Fruit fly (Drosophila melanogaster) whole organism, embryonic: Measurements from ENCODE around the gene Cralbp.

Source experiments
- Abd-B ChIP-seq: fragments of 200-800 bp; sonication (Bioruptor generic); optimal IDR thresholded peaks from 2 replicates; lab custom pipeline; 2018; ENCODE audit warnings: missing biosample characterization, mild to moderate bottlenecking, missing genetic modification characterization, moderate library complexity
- CG11504 ChIP-seq: fragments of 200-800 bp; sonication (Bioruptor generic); optimal IDR thresholded peaks from 3 replicates; lab custom pipeline; 2019; ENCODE audit warnings: missing biosample characterization, mild to moderate bottlenecking, missing genetic modification characterization, moderate library complexity
- CG12769 ChIP-seq: fragments of 200-800 bp; sonication (Bioruptor generic); optimal IDR thresholded peaks from 2 replicates; lab custom pipeline; 2019; ENCODE audit warnings: missing biosample characterization, mild to moderate bottlenecking, missing genetic modification characterization, moderate library complexity
- CG14050 ChIP-seq: fragments of 200-800 bp; sonication (Bioruptor generic); IDR thresholded peaks from 3 replicates; pipeline ENCODE4 v1.3.6; 2022; ENCODE audit warnings: missing biosample characterization, missing genetic modification characterization
- CG14965 ChIP-seq: fragments of 200-800 bp; sonication (Bioruptor generic); optimal IDR thresholded peaks from 2 replicates; lab custom pipeline; 2016; ENCODE audit warnings: missing biosample characterization, missing genetic modification characterization, borderline replicate concordance
- CG15514 ChIP-seq: fragments of 200-800 bp; sonication (Bioruptor generic); optimal IDR thresholded peaks from 3 replicates; lab custom pipeline; 2017; ENCODE audit warnings: missing biosample characterization, missing genetic modification characterization, mild to moderate bottlenecking, moderate library complexity, missing genetic modification reagents
- CG15601 ChIP-seq: fragments of 200-800 bp; sonication (Bioruptor generic); optimal IDR thresholded peaks from 3 replicates; lab custom pipeline; 2019; ENCODE audit warnings: missing biosample characterization, mild to moderate bottlenecking, missing genetic modification characterization, moderate library complexity
- CG1603 ChIP-seq: fragments of 200-800 bp; sonication (Bioruptor generic); optimal IDR thresholded peaks from 2 replicates; lab custom pipeline; 2019; ENCODE audit warnings: missing biosample characterization, mild to moderate bottlenecking, missing genetic modification characterization, moderate library complexity
- CG17328 ChIP-seq: fragments of 200-800 bp; sonication (Bioruptor generic); IDR thresholded peaks from 2 replicates; pipeline ENCODE4 v1.3.6; 2022; ENCODE audit warnings: missing biosample characterization, missing genetic modification characterization
- CG17359 ChIP-seq: fragments of 200-800 bp; sonication (Bioruptor generic); optimal IDR thresholded peaks from 3 replicates; lab custom pipeline; 2018; ENCODE audit warnings: missing biosample characterization, mild to moderate bottlenecking, missing genetic modification characterization, moderate library complexity
- CG17829 ChIP-seq: fragments of 200-800 bp; optimal IDR thresholded peaks from 2 replicates; lab custom pipeline; 2019; ENCODE audit warnings: missing biosample characterization, mild to moderate bottlenecking, missing genetic modification characterization, moderate library complexity
- CG2120 ChIP-seq: fragments of 200-800 bp; sonication (Bioruptor generic); optimal IDR thresholded peaks from 3 replicates; lab custom pipeline; 2016; ENCODE audit warnings: missing biosample characterization, missing genetic modification characterization
- CG31388 ChIP-seq: fragments of 200-800 bp; sonication (Bioruptor generic); optimal IDR thresholded peaks from 2 replicates; lab custom pipeline; 2016; ENCODE audit warnings: missing biosample characterization, missing genetic modification characterization
- CG32767 ChIP-seq: fragments of 200-800 bp; sonication (Bioruptor generic); IDR thresholded peaks from 2 replicates; pipeline ENCODE4 v1.3.6; 2022; ENCODE audit warnings: missing biosample characterization, missing genetic modification characterization
- CG34224 ChIP-seq: fragments of 200-800 bp; sonication (Bioruptor generic); IDR thresholded peaks from 3 replicates; pipeline ENCODE4 v1.3.6; 2022; ENCODE audit warnings: missing biosample characterization, missing genetic modification characterization; ENCODE audit not compliant: partially characterized antibody
- CG3995 ChIP-seq: fragments of 200-800 bp; sonication (Bioruptor generic); optimal IDR thresholded peaks from 3 replicates; lab custom pipeline; 2016; ENCODE audit warnings: missing biosample characterization, missing genetic modification characterization
- CG4730 ChIP-seq: fragments of 200-800 bp; sonication (Bioruptor generic); IDR thresholded peaks from 2 replicates; pipeline ENCODE4 v1.3.6; 2022; ENCODE audit warnings: missing biosample characterization, missing genetic modification characterization
- CG5953 ChIP-seq: fragments of 200-800 bp; sonication (Bioruptor generic); IDR thresholded peaks from 2 replicates; pipeline ENCODE4 v1.3.6; 2022; ENCODE audit warnings: missing biosample characterization, missing genetic modification characterization
- CG6854 ChIP-seq: fragments of 200-800 bp; sonication (Bioruptor generic); optimal IDR thresholded peaks from 3 replicates; lab custom pipeline; 2017; ENCODE audit warnings: missing biosample characterization, mild to moderate bottlenecking, missing genetic modification characterization
- CG7839 ChIP-seq: fragments of 200-800 bp; sonication (Bioruptor generic); optimal IDR thresholded peaks from 3 replicates; lab custom pipeline; 2018; ENCODE audit warnings: missing biosample characterization, mild to moderate bottlenecking, missing genetic modification characterization, moderate library complexity
- CG7963 ChIP-seq: fragments of 200-800 bp; sonication (Bioruptor generic); IDR thresholded peaks from 3 replicates; pipeline ENCODE4 v1.3.6; 2022; ENCODE audit warnings: missing biosample characterization, missing genetic modification characterization; ENCODE audit not compliant: partially characterized antibody
- CG8089 ChIP-seq: fragments of 200-800 bp; sonication (Bioruptor generic); optimal IDR thresholded peaks from 3 replicates; lab custom pipeline; 2016; ENCODE audit warnings: missing biosample characterization, missing genetic modification characterization
- CG9817 ChIP-seq: fragments of 200-800 bp; sonication (Bioruptor generic); optimal IDR thresholded peaks from 2 replicates; lab custom pipeline; 2018; ENCODE audit warnings: missing biosample characterization, mild to moderate bottlenecking, missing genetic modification characterization, moderate library complexity
- CTCF ChIP-seq: fragments of 200-800 bp; sonication (Bioruptor generic); optimal IDR thresholded peaks from 2 replicates; lab custom pipeline; 2017; ENCODE audit warnings: missing biosample characterization, mild to moderate bottlenecking, missing genetic modification characterization, moderate library complexity
- Dip2 ChIP-seq: fragments of 200-800 bp; sonication (Bioruptor generic); IDR thresholded peaks from 2 replicates; pipeline ENCODE4 v1.3.6; 2022; ENCODE audit warnings: missing biosample characterization, missing genetic modification characterization
- Dip3 ChIP-seq: fragments of 200-800 bp; sonication (Bioruptor generic); optimal IDR thresholded peaks from 3 replicates; lab custom pipeline; 2016; ENCODE audit warnings: missing biosample characterization, missing genetic modification characterization
- E2f1 ChIP-seq: fragments of 200-800 bp; sonication (Bioruptor generic); IDR thresholded peaks from 2 replicates; pipeline ENCODE4 v1.3.6; 2022; ENCODE audit warnings: missing biosample characterization, missing genetic modification characterization
- Gug ChIP-seq: fragments of 200-800 bp; sonication (Bioruptor generic); IDR thresholded peaks from 4 replicates; pipeline ENCODE4 v1.3.6; 2022; ENCODE audit warnings: missing biosample characterization, missing genetic modification characterization
- Hmr ChIP-seq: fragments of 200-800 bp; sonication (Bioruptor generic); optimal IDR thresholded peaks from 3 replicates; lab custom pipeline; 2017; ENCODE audit warnings: mild to moderate bottlenecking, missing biosample characterization, missing genetic modification reagents, missing genetic modification characterization
- MESR4 ChIP-seq: fragments of 200-800 bp; sonication (Bioruptor generic); optimal IDR thresholded peaks from 2 replicates; lab custom pipeline; 2018; ENCODE audit warnings: missing biosample characterization, mild to moderate bottlenecking, missing genetic modification characterization, moderate library complexity
- Mad ChIP-seq: fragments of 200-800 bp; sonication (Bioruptor generic); optimal IDR thresholded peaks from 2 replicates; lab custom pipeline; 2016; ENCODE audit warnings: missing biosample characterization, missing genetic modification characterization
- Med ChIP-seq: fragments of 200-800 bp; sonication (Bioruptor generic); peaks from one replicate; lab custom pipeline; 2016; ENCODE audit warnings: missing biosample characterization, missing genetic modification characterization, mild to moderate bottlenecking, inconsistent platforms, moderate library complexity
- Meics ChIP-seq: fragments of 200-800 bp; sonication (Bioruptor generic); optimal IDR thresholded peaks from 2 replicates; lab custom pipeline; 2017; ENCODE audit warnings: missing biosample characterization, mild to moderate bottlenecking, missing genetic modification characterization
- NC2α ChIP-seq: fragments of 200-800 bp; sonication (Bioruptor generic); optimal IDR thresholded peaks from 2 replicates; lab custom pipeline; 2016; ENCODE audit warnings: missing biosample characterization, missing genetic modification characterization
- NC2β ChIP-seq: fragments of 200-800 bp; sonication (Bioruptor generic); optimal IDR thresholded peaks from 2 replicates; lab custom pipeline; 2016; ENCODE audit warnings: missing biosample characterization, missing genetic modification characterization
- Ssrp ChIP-seq: fragments of 200-800 bp; sonication (Bioruptor generic); optimal IDR thresholded peaks from 2 replicates; lab custom pipeline; 2018; ENCODE audit warnings: missing biosample characterization, mild to moderate bottlenecking, missing genetic modification characterization, moderate library complexity
- ac ChIP-seq: fragments of 200-800 bp; sonication (Bioruptor generic); optimal IDR thresholded peaks from 3 replicates; lab custom pipeline; 2017; ENCODE audit warnings: missing biosample characterization, mild to moderate bottlenecking, missing genetic modification characterization
- chinmo ChIP-seq: fragments of 200-800 bp; sonication (Bioruptor generic); IDR thresholded peaks from 4 replicates; pipeline ENCODE4 v1.3.6; 2022; ENCODE audit warnings: missing biosample characterization, missing genetic modification characterization; ENCODE audit not compliant: partially characterized antibody
- crc ChIP-seq: fragments of 200-800 bp; sonication (Bioruptor generic); optimal IDR thresholded peaks from 2 replicates; lab custom pipeline; 2016; ENCODE audit warnings: missing biosample characterization, missing genetic modification characterization
- dysf ChIP-seq: fragments of 200-800 bp; sonication (Bioruptor generic); IDR thresholded peaks from 3 replicates; pipeline ENCODE4 v1.3.6; 2022; ENCODE audit warnings: missing biosample characterization, missing genetic modification characterization
- ewg ChIP-seq: fragments of 200-800 bp; sonication (Bioruptor generic); optimal IDR thresholded peaks from 3 replicates; lab custom pipeline; 2017; ENCODE audit warnings: mild to moderate bottlenecking, missing biosample characterization, missing genetic modification reagents, missing genetic modification characterization
- gem ChIP-seq: fragments of 200-800 bp; sonication (Bioruptor generic); optimal IDR thresholded peaks from 2 replicates; lab custom pipeline; 2019; ENCODE audit warnings: missing biosample characterization, mild to moderate bottlenecking, missing genetic modification characterization, moderate library complexity
- gfzf ChIP-seq: fragments of 200-800 bp; sonication (Bioruptor generic); optimal IDR thresholded peaks from 2 replicates; lab custom pipeline; 2016; ENCODE audit warnings: missing biosample characterization, mild to moderate bottlenecking, missing genetic modification characterization, moderate library complexity
- gro ChIP-seq: fragments of 200-800 bp; sonication (Bioruptor generic); optimal IDR thresholded peaks from 2 replicates; lab custom pipeline; 2016; ENCODE audit warnings: missing biosample characterization, missing genetic modification characterization
- mirr ChIP-seq: fragments of 200-800 bp; sonication (Bioruptor generic); optimal IDR thresholded peaks from 3 replicates; lab custom pipeline; 2018; ENCODE audit warnings: missing biosample characterization, mild to moderate bottlenecking, missing genetic modification characterization
- prd ChIP-seq, 3 experiments: fragments of >200 bp in 2 of 3; fragments of 200-800 bp in 1 of 3; sonication (Bioruptor generic) in 1 of 3; optimal IDR thresholded peaks in 2 of 3; IDR thresholded peaks in 1 of 3; 2 replicates in 2 of 3; 3 replicates in 1 of 3; pipeline versions ENCODE4 v1.3.6 to Lab custom; 2017 to 2022; ENCODE audit warnings: missing biosample characterization in 1 of 3, missing genetic modification characterization in 1 of 3
- salm ChIP-seq: fragments of 200-800 bp; sonication (Bioruptor generic); optimal IDR thresholded peaks from 2 replicates; lab custom pipeline; 2018; ENCODE audit warnings: missing biosample characterization, mild to moderate bottlenecking, missing genetic modification characterization
- sens ChIP-seq: fragments of 200-800 bp; sonication (Bioruptor generic); peaks from one replicate; lab custom pipeline; 2016; ENCODE audit warnings: missing biosample characterization, missing genetic modification characterization
- seq ChIP-seq: fragments of 200-800 bp; sonication (Bioruptor generic); IDR thresholded peaks from 2 replicates; pipeline ENCODE4 v1.3.6; 2022; ENCODE audit warnings: missing biosample characterization, missing genetic modification characterization
- slbo ChIP-seq: fragments of 200-800 bp; sonication (Bioruptor generic); IDR thresholded peaks from 2 replicates; pipeline ENCODE4 v1.3.6; 2022; ENCODE audit warnings: missing biosample characterization, missing genetic modification characterization
- unc-4 ChIP-seq: fragments of 200-800 bp; sonication (Bioruptor generic); IDR thresholded peaks from 2 replicates; pipeline ENCODE4 v1.3.6; 2022; ENCODE audit warnings: missing biosample characterization, missing genetic modification characterization; ENCODE audit not compliant: partially characterized antibody

The Cralbp gene

DNA sequence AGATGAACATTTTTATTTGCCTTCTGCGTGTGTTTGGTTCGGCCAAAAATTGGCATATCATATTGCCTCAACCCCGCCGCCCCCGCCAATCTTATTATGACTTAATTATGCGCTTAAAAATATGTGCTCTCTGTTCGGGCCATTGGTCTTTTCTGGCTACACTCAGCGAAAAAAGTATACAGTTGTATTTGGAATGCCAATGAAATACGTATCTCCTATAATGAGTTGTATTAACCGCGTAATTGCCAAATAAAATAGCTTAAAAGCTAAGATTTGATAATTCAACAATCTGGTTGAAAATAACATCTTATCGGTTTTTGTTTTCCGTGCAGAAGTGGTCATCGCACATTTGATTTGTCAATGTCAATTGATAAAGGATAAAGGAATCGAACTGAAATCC, 33.5 kb upstream of the Cralbp start (continued):
- no peak for TF ChIP-seq mirr (GFP tag; lab: Kevin White, UChicago)
- TF ChIP-seq CG14965, result no peak
- no peak for TF ChIP-seq CG34224 (GFP tag; lab: Robert Waterston, UW)
- TF ChIP-seq CG15601, result no peak
- TF ChIP-seq CG11504, result peak; percentile 18
- no peak for TF ChIP-seq E2f1 (GFP tag; lab: Robert Waterston, UW)
- TF ChIP-seq prd (optimal IDR thresholded peaks at IDR 0.05; lab: Kevin White, UChicago), result no peak
- 0 out of 3 replicates have a peak, but pooled peaks have one; percentile 42 for TF ChIP-seq prd (GFP tag; IDR thresholded peaks at IDR 0.05; lab: Robert Waterston, UW)
- no peak for TF ChIP-seq Gug (GFP tag; lab: Robert Waterston, UW)
- TF ChIP-seq unc-4 (GFP tag; lab: Robert Waterston, UW), result no peak
- no peak for TF ChIP-seq gro (GFP tag; lab: Kevin White, UChicago)
- TF ChIP-seq chinmo (GFP tag; lab: Robert Waterston, UW), result no peak
- TF ChIP-seq Hmr (GFP tag; lab: Kevin White, UChicago), result no peak
- peak; percentile 18 for TF ChIP-seq CG15514 (GFP tag; lab: Kevin White, UChicago)
- TF ChIP-seq CG2120 (GFP tag; lab: Kevin White, UChicago), result peak; percentile 31
- TF ChIP-seq CG31388 (GFP tag; lab: Kevin White, UChicago), result no peak
- no peak for TF ChIP-seq CG7963 (GFP tag; lab: Robert Waterston, UW)
- peak; percentile 25; the same call in 1 of the 2 replicates for TF ChIP-seq CG17328 (GFP tag; lab: Robert Waterston, UW)
- TF ChIP-seq CG3995 (GFP tag; lab: Kevin White, UChicago), result no peak
- TF ChIP-seq CG17359 (tag; lab: Kevin White, UChicago), result peak; percentile 17
- no peak for TF ChIP-seq NC2α (GFP tag; lab: Kevin White, UChicago)
- TF ChIP-seq gem (tag; lab: Kevin White, UChicago), result peak; percentile 45
- no peak for TF ChIP-seq crc (GFP tag; lab: Kevin White, UChicago)
- TF ChIP-seq MESR4 (GFP tag; lab: Kevin White, UChicago), result no peak
- TF ChIP-seq CG6854 (GFP tag; lab: Kevin White, UChicago), result no peak
- TF ChIP-seq CG32767 (GFP tag; lab: Robert Waterston, UW), result no peak
- no peak for TF ChIP-seq CG14050 (GFP tag; lab: Robert Waterston, UW)
- peak; percentile 11 for TF ChIP-seq CG7839 (tag; lab: Kevin White, UChicago)
- peak; percentile 38 for TF ChIP-seq CG1603 (tag; lab: Kevin White, UChicago)
- TF ChIP-seq gfzf (GFP tag; lab: Kevin White, UChicago), result no peak
- TF ChIP-seq seq (GFP tag; lab: Robert Waterston, UW), result no peak
- TF ChIP-seq salm (tag; lab: Kevin White, UChicago), result no peak
- no peak for TF ChIP-seq CG8089 (GFP tag; lab: Kevin White, UChicago)
- TF ChIP-seq ewg, result no peak
- no peak for TF ChIP-seq Dip3
- TF ChIP-seq CG17829 (tag; lab: Kevin White, UChicago), result no peak
- no peak for TF ChIP-seq Mad (GFP tag; lab: Kevin White, UChicago)
- no peak for TF ChIP-seq CG5953 (GFP tag; lab: Robert Waterston, UW)
- TF ChIP-seq slbo (GFP tag; lab: Robert Waterston, UW), result 0 out of 2 replicates have a peak, but pooled peaks have one; percentile 33
- TF ChIP-seq Meics (GFP tag; lab: Kevin White, UChicago), result peak; percentile 3
- TF ChIP-seq NC2β (GFP tag; lab: Kevin White, UChicago), result no peak
- TF ChIP-seq Abd-B, result no peak
- no peak for TF ChIP-seq CTCF (GFP tag; lab: Kevin White, UChicago)
- TF ChIP-seq Dip2, result no peak
- TF ChIP-seq CG4730 (GFP tag; lab: Robert Waterston, UW), result 0 out of 2 replicates have a peak, but pooled peaks have one; percentile 10
- TF ChIP-seq dysf (GFP tag; lab: Robert Waterston, UW), result peak; percentile 33; the same call in 1 of the 3 replicates
- no peak for TF ChIP-seq ac (GFP tag; lab: Kevin White, UChicago)
- TF ChIP-seq CG12769, result no peak
- peak; percentile 82 for TF ChIP-seq sens (GFP tag; lab: Kevin White, UChicago)
- TF ChIP-seq Ssrp, result no peak
- no peak for TF ChIP-seq CG9817 (tag; lab: Kevin White, UChicago)
- TF ChIP-seq Med (GFP tag; lab: Kevin White, UChicago), result peak; percentile 83
